Fruit fly (Drosophila melanogaster): ENCODE results near the gene ScpX.

- no peak for TF ChIP-seq jim (GFP tag; optimal IDR thresholded peaks at IDR 0.05)
- no peak for TF ChIP-seq fru (GFP tag; optimal IDR thresholded peaks at IDR 0.05)
Measured at dm6 chr2L:18881014-18881660, 50.1 kb downstream of the ScpX start, which contains the start of gene tup.

Data from whole organism, wandering third instar larva.